Fruit fly (Drosophila melanogaster) whole organism, prepupa: Measurements from ENCODE around the gene H.

Experiments used
- Blimp-1 ChIP-seq: fragments of 200-800 bp; sonication (Bioruptor generic); optimal IDR thresholded peaks from 3 replicates; lab custom pipeline; 2017; ENCODE audit warnings: missing biosample characterization, missing genetic modification characterization, mild to moderate bottlenecking, moderate library complexity, missing genetic modification reagents
- CG10669 ChIP-seq: fragments of 200-800 bp; sonication (Bioruptor generic); optimal IDR thresholded peaks from 3 replicates; lab custom pipeline; 2018; ENCODE audit warnings: missing biosample characterization, mild to moderate bottlenecking, missing genetic modification characterization, moderate library complexity
- CG11294 ChIP-seq: fragments of 200-800 bp; sonication (Bioruptor generic); IDR thresholded peaks from 2 replicates; pipeline ENCODE4 v1.3.6; 2022; ENCODE audit warnings: missing biosample characterization, missing genetic modification characterization
- CG11902 ChIP-seq: fragments of 200-800 bp; sonication (Bioruptor generic); optimal IDR thresholded peaks from 3 replicates; lab custom pipeline; 2016; ENCODE audit warnings: missing biosample characterization, missing genetic modification characterization
- CG15336 ChIP-seq: fragments of 200-800 bp; sonication (Bioruptor generic); IDR thresholded peaks from 2 replicates; pipeline ENCODE4 v1.3.6; 2022; ENCODE audit warnings: missing biosample characterization, missing genetic modification characterization
- CG1621 ChIP-seq: fragments of 200-800 bp; sonication (Bioruptor generic); optimal IDR thresholded peaks from 3 replicates; lab custom pipeline; 2018; ENCODE audit warnings: missing biosample characterization, mild to moderate bottlenecking, missing genetic modification characterization
- CG3032 ChIP-seq: fragments of 200-800 bp; optimal IDR thresholded peaks from 2 replicates; lab custom pipeline; 2019; ENCODE audit warnings: missing biosample characterization, mild to moderate bottlenecking, missing genetic modification characterization, moderate library complexity
- CG34406 ChIP-seq: fragments of 200-800 bp; sonication (Bioruptor generic); optimal IDR thresholded peaks from 3 replicates; lab custom pipeline; 2016; ENCODE audit warnings: missing biosample characterization, missing genetic modification characterization
- CG6163 ChIP-seq: fragments of 200-800 bp; sonication (Bioruptor generic); IDR thresholded peaks from 3 replicates; pipeline ENCODE4 v1.3.6; 2022; ENCODE audit warnings: missing biosample characterization, missing genetic modification characterization
- CG6276 ChIP-seq: fragments of 200-800 bp; sonication (Bioruptor generic); optimal IDR thresholded peaks from 2 replicates; lab custom pipeline; 2017; ENCODE audit warnings: missing biosample characterization, mild to moderate bottlenecking, missing genetic modification characterization
- CG8119 ChIP-seq: fragments of 200-800 bp; sonication (Bioruptor generic); IDR thresholded peaks from 3 replicates; pipeline ENCODE4 v1.3.6; 2022; ENCODE audit warnings: missing biosample characterization, missing genetic modification characterization
- CG9139 ChIP-seq: fragments of 200-800 bp; sonication (Bioruptor generic); optimal IDR thresholded peaks from 3 replicates; lab custom pipeline; 2017; ENCODE audit warnings: missing biosample characterization, mild to moderate bottlenecking, missing genetic modification characterization
- Eip75B ChIP-seq: fragments of 200-800 bp; sonication (Bioruptor generic); optimal IDR thresholded peaks from 3 replicates; lab custom pipeline; 2016; ENCODE audit warnings: missing biosample characterization, missing genetic modification characterization
- Eip78C ChIP-seq: fragments of 200-800 bp; sonication (Bioruptor generic); peaks from one replicate; lab custom pipeline; 2016; ENCODE audit warnings: missing biosample characterization, missing genetic modification characterization
- Ets21C ChIP-seq: fragments of 200-800 bp; sonication (Bioruptor generic); optimal IDR thresholded peaks from 3 replicates; lab custom pipeline; 2016; ENCODE audit warnings: missing biosample characterization, missing genetic modification characterization
- Ets96B ChIP-seq: fragments of 200-800 bp; optimal IDR thresholded peaks from 2 replicates; lab custom pipeline; 2019; ENCODE audit warnings: missing biosample characterization, mild to moderate bottlenecking, missing genetic modification characterization, moderate library complexity
- Gug ChIP-seq: fragments of 200-800 bp; sonication (Bioruptor generic); IDR thresholded peaks from 2 replicates; pipeline ENCODE4 v1.3.6; 2022; ENCODE audit warnings: missing biosample characterization, missing genetic modification characterization
- Hr38 ChIP-seq: sonication (Bioruptor generic); optimal IDR thresholded peaks from 2 replicates; lab custom pipeline; 2016; ENCODE audit warnings: missing biosample characterization, missing genetic modification characterization
- Hr4 ChIP-seq: fragments of 200-800 bp; sonication (Bioruptor generic); optimal IDR thresholded peaks from 3 replicates; lab custom pipeline; 2016; ENCODE audit warnings: missing biosample characterization, missing genetic modification characterization
- Lpt ChIP-seq: fragments of 200-800 bp; sonication (Bioruptor generic); optimal IDR thresholded peaks from 3 replicates; lab custom pipeline; 2016; ENCODE audit warnings: missing biosample characterization, missing genetic modification characterization
- Sox14 ChIP-seq: fragments of 200-800 bp; sonication (Bioruptor generic); optimal IDR thresholded peaks from 3 replicates; lab custom pipeline; 2016; ENCODE audit warnings: missing biosample characterization, missing genetic modification characterization
- acj6 ChIP-seq: fragments of 200-800 bp; sonication (Bioruptor generic); optimal IDR thresholded peaks from 3 replicates; lab custom pipeline; 2016; ENCODE audit warnings: missing biosample characterization, missing genetic modification characterization
- dac ChIP-seq: fragments of 200-800 bp; sonication (Bioruptor generic); optimal IDR thresholded peaks from 2 replicates; lab custom pipeline; 2017; ENCODE audit warnings: missing biosample characterization, mild to moderate bottlenecking, missing genetic modification characterization
- dsx ChIP-seq: fragments of 200-800 bp; optimal IDR thresholded peaks from 3 replicates; lab custom pipeline; 2019; ENCODE audit warnings: missing biosample characterization, mild to moderate bottlenecking, missing genetic modification characterization, moderate library complexity; ENCODE audit not compliant: poor library complexity, severe bottlenecking
- fd59A ChIP-seq: fragments of 200-800 bp; sonication (Bioruptor generic); optimal IDR thresholded peaks from 2 replicates; lab custom pipeline; 2017; ENCODE audit warnings: missing biosample characterization, mild to moderate bottlenecking, missing genetic modification characterization, missing genetic modification reagents
- fd85E ChIP-seq: fragments of 200-800 bp; sonication (Bioruptor generic); optimal IDR thresholded peaks from 3 replicates; lab custom pipeline; 2016; ENCODE audit warnings: missing biosample characterization, missing genetic modification characterization
- net ChIP-seq: fragments of 200-800 bp; sonication (Bioruptor generic); optimal IDR thresholded peaks from 3 replicates; lab custom pipeline; 2016; ENCODE audit warnings: missing biosample characterization, missing genetic modification characterization
- salr ChIP-seq, 2 experiments: fragments of 200-800 bp; sonication (Bioruptor generic); optimal IDR thresholded peaks; 3 replicates each; lab custom pipeline; 2016 to 2018; ENCODE audit warnings: missing biosample characterization in 2 of 2, missing genetic modification characterization in 2 of 2, mild to moderate bottlenecking in 1 of 2
- spab ChIP-seq: fragments of 200-800 bp; sonication (Bioruptor generic); optimal IDR thresholded peaks from 2 replicates; lab custom pipeline; 2017; ENCODE audit warnings: missing biosample characterization, mild to moderate bottlenecking, missing genetic modification characterization, missing genetic modification reagents
- ss ChIP-seq, 2 experiments: fragments of 200-800 bp; sonication (Bioruptor generic); optimal IDR thresholded peaks; 2 replicates in 1 of 2; 3 replicates in 1 of 2; lab custom pipeline; 2017 to 2018; ENCODE audit warnings: mild to moderate bottlenecking in 2 of 2, missing biosample characterization in 2 of 2, missing genetic modification characterization in 2 of 2, moderate library complexity in 1 of 2
- svp ChIP-seq: fragments of 200-800 bp; sonication (Bioruptor generic); peaks from one replicate; lab custom pipeline; 2016; ENCODE audit warnings: missing biosample characterization, missing genetic modification characterization
- topi ChIP-seq: fragments of 200-800 bp; sonication (Bioruptor generic); optimal IDR thresholded peaks from 3 replicates; lab custom pipeline; 2016; ENCODE audit warnings: missing biosample characterization, missing genetic modification characterization

H gene

dm6 chr3R:20597407-20598325 is 24.1 kb upstream of the H start:
- TF ChIP-seq Eip78C (GFP tag; lab: Kevin White, UChicago), result peak; percentile 28
- TF ChIP-seq topi (GFP tag; lab: Kevin White, UChicago), result no peak
- TF ChIP-seq CG1621 (tag; lab: Kevin White, UChicago), result peak; percentile 20
- TF ChIP-seq acj6 (GFP tag; lab: Kevin White, UChicago), result no peak
- TF ChIP-seq Gug (GFP tag; lab: Robert Waterston, UW), result no peak

dm6 chr3R:20600109-20600508 is 21.6 kb upstream of the H start:
- peak; percentile 72 for TF ChIP-seq svp (GFP tag; lab: Kevin White, UChicago)
- TF ChIP-seq net (GFP tag; lab: Kevin White, UChicago), result no peak
- TF ChIP-seq, all 60 proteins: peak for 1

- no peak for TF ChIP-seq fd59A (GFP tag; lab: Kevin White, UChicago)
- no peak for TF ChIP-seq CG1621 (tag; lab: Kevin White, UChicago)
- TF ChIP-seq Hr4 (GFP tag; lab: Kevin White, UChicago), result no peak
- TF ChIP-seq Eip75B (GFP tag; lab: Kevin White, UChicago), result no peak
- no peak for TF ChIP-seq CG11294
Observed at dm6 chr3R:20602599-20602998, 19.1 kb upstream of the H start.

dm6 chr3R:20604078-20604477 is 17.7 kb upstream of the H start:
- peak; percentile 23; the same call in 1 of the 3 replicates for TF ChIP-seq CG8119 (GFP tag; lab: Robert Waterston, UW)
- peak; percentile 20 for TF ChIP-seq CG6276 (GFP tag; lab: Kevin White, UChicago)
- TF ChIP-seq dac (GFP tag; lab: Kevin White, UChicago), result no peak
- peak; percentile 56; the same call in 1 of the 3 replicates for TF ChIP-seq CG6163 (GFP tag; lab: Robert Waterston, UW)
- no peak for TF ChIP-seq Hr38 (GFP tag; lab: Kevin White, UChicago)
- TF ChIP-seq CG15336 (GFP tag; lab: Robert Waterston, UW), result peak; percentile 45; the same call in 1 of the 2 replicates
- no peak for TF ChIP-seq Ets21C (GFP tag; lab: Kevin White, UChicago)
- TF ChIP-seq Lpt (GFP tag; lab: Kevin White, UChicago), result peak; percentile 62
- TF ChIP-seq Eip75B (GFP tag; lab: Kevin White, UChicago), result peak; percentile 6
- peak; percentile 6 for TF ChIP-seq CG9139
- TF ChIP-seq CG1621 (tag; lab: Kevin White, UChicago), result peak; percentile 59
- TF ChIP-seq ss (GFP tag; optimal IDR thresholded peaks at IDR 0.05; lab: Kevin White, UChicago), result peak; percentile 1 to 51
- TF ChIP-seq Eip78C (GFP tag; lab: Kevin White, UChicago), result peak; percentile 66

dm6 chr3R:20605078-20605477 is 16.7 kb upstream of the H start:
- TF ChIP-seq CG11294 (no peak), CG1621 (tag; lab: Kevin White, UChicago) (peak; percentile 6), Ets96B (tag; lab: Kevin White, UChicago) (no peak), Blimp-1 (no peak), CG8119 (GFP tag; lab: Robert Waterston, UW) (no peak), acj6 (GFP tag; lab: Kevin White, UChicago) (no peak), spab (GFP tag; lab: Kevin White, UChicago) (no peak)

- no peak for TF ChIP-seq fd85E (GFP tag; lab: Kevin White, UChicago)
- TF ChIP-seq acj6 (GFP tag; lab: Kevin White, UChicago), result no peak
- TF ChIP-seq CG3032 (tag; lab: Kevin White, UChicago), result no peak
- no peak for TF ChIP-seq CG11294
- no peak for TF ChIP-seq CG6163 (GFP tag; lab: Robert Waterston, UW)
- TF ChIP-seq salr (GFP tag; optimal IDR thresholded peaks at IDR 0.05; lab: Kevin White, UChicago), result no peak
- no peak for TF ChIP-seq Blimp-1
- TF ChIP-seq CG11902 (GFP tag; lab: Kevin White, UChicago), result no peak
- no peak for TF ChIP-seq CG10669 (GFP tag; lab: Kevin White, UChicago)
- TF ChIP-seq CG34406, result no peak
- TF ChIP-seq dsx (GFP tag; lab: Kevin White, UChicago), result no peak
- no peak for TF ChIP-seq Sox14 (GFP tag; lab: Kevin White, UChicago)
- no peak for TF ChIP-seq Ets21C (GFP tag; lab: Kevin White, UChicago)
- TF ChIP-seq Hr38 (GFP tag; lab: Kevin White, UChicago), result no peak
- no peak for TF ChIP-seq CG6276 (GFP tag; lab: Kevin White, UChicago)
- TF ChIP-seq, all 60 proteins: peak for 0
Observed at dm6 chr3R:20605562-20606155, 16.1 kb upstream of the H start.
